Worm (Caenorhabditis elegans): Measurements from ENCODE around the gene ttr-36.

ttr-36 gene

DNA sequence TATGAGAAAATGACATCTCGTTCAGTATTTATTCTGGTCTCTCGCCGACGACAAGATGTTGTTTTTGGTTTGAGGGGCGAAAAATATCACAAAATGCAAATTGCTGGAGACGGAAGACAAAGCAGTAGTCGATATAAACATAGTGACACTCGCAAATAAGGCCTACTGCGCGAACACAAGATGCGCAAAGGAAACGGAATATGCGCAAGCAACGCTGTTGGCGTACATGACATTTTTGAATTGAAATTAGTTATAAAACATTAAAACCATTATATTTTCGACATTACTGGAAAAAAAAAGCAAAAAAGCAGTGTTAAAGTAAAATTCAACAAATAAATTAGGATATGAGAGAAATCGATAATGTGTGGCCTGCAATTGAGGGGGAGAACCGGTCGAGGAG lies 5.7 kb upstream of the ttr-36 start, which contains the start of gene cdf-1 (continued):
- no peak for TF ChIP-seq tbx-2 (tag; optimal IDR thresholded peaks at IDR 0.05)
- TF ChIP-seq pag-3 (tag; optimal IDR thresholded peaks at IDR 0.05; ENCODE audit: borderline replicate concordance, insufficient read depth): no peak
- peak; percentile 64 for TF ChIP-seq nhr-85 (tag)
- peak; percentile 14 to 51 for TF ChIP-seq lsy-2 (tag; optimal IDR thresholded peaks at IDR 0.05)
- TF ChIP-seq rnt-1 (tag; optimal IDR thresholded peaks at IDR 0.05): no peak

- no peak for TF ChIP-seq efl-1 (optimal IDR thresholded peaks at IDR 0.05)
- peak in 1 of 2 experiments; percentile 48 for TF ChIP-seq efl-1 (GFP tag; optimal IDR thresholded peaks at IDR 0.05 in 1 of 2)
- TF ChIP-seq blmp-1 (tag; optimal IDR thresholded peaks at IDR 0.05): peak; percentile 65
- TF ChIP-seq fkh-10 (GFP tag; optimal IDR thresholded peaks at IDR 0.05): no peak
Observed at ce11 chrX:6505662-6506061, 5.1 kb upstream of the ttr-36 start, which contains the start of gene glr-8. TSS of gene glr-8 (plus strand) at chrX:6505980.

DNA sequence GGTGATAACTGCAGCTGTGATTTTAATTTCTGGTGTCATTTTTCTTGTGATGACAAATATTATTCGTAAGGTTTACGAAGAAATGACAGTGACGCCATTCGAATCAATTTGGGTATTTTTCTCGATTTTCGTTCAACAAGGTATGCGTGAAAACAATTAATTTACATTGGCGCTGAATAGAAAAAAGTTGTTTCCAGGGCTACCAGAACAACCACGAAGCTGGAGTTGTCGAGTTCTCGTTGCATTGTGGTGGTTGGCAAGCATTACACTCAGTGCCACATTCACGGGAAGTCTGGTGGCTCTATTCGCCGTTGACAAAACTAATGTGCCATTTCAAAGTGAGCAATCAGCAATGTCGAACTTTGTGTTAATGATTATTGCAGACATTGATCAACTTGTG lies 3.0 kb upstream of the ttr-36 start:
- TF ChIP-seq nhr-11 (tag; optimal IDR thresholded peaks at IDR 0.05) (no peak), rnt-1 (tag; optimal IDR thresholded peaks at IDR 0.05) (peak; percentile 0)

DNA sequence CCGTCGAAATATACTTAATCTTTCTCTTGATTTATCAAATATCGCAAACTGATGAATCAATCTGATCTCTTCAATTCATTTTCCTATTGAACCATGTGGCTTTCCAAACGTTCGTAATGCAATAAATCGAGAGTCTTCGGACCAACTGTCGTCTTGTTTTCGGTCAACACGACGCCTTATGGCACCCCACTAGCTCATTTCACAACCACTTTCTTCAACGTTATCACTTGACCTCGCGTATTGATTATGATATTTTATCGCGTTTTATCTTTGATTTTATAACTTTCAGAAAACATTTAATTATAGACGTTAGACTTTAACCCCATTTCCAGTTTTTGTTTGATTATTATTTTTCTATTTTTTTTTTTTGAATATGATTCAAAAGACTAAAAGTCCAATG lies 914 bp upstream of the ttr-36 start:
- TF ChIP-seq sup-37 (GFP tag; optimal IDR thresholded peaks at IDR 0.05) (no peak), lsy-2 (tag; optimal IDR thresholded peaks at IDR 0.05) (peak in 1 of 2 experiments; percentile 14), nhr-71 (tag; optimal IDR thresholded peaks at IDR 0.05) (peak; percentile 65), ceh-88 (GFP tag; IDR thresholded peaks at IDR 0.05) (no peak), ceh-63 (GFP tag; optimal IDR thresholded peaks at IDR 0.05) (no peak), fos-1 (tag; optimal IDR thresholded peaks at IDR 0.05) (no peak), egl-13 (tag; optimal IDR thresholded peaks at IDR 0.05) (no peak), pqm-1 (tag; optimal IDR thresholded peaks at IDR 0.05) (no peak), aly-2 (tag; optimal IDR thresholded peaks at IDR 0.05) (no peak), vab-15 (tag; optimal IDR thresholded peaks at IDR 0.05) (no peak), unc-130 (tag; optimal IDR thresholded peaks at IDR 0.05) (peak; percentile 66), sox-4 (tag; optimal IDR thresholded peaks at IDR 0.05) (no peak), pag-3 (tag; optimal IDR thresholded peaks at IDR 0.05; ENCODE audit: borderline replicate concordance, insufficient read depth) (peak; percentile 16), F16B12.6 (tag; optimal IDR thresholded peaks at IDR 0.05) (no peak), nhr-237 (tag; optimal IDR thresholded peaks at IDR 0.05) (no peak), ztf-4 (tag; optimal IDR thresholded peaks at IDR 0.05) (peak; percentile 3), hpl-2 (GFP tag; optimal IDR thresholded peaks at IDR 0.05) (no peak), mdl-1 (tag; optimal IDR thresholded peaks at IDR 0.05) (no peak), lin-14 (GFP tag; optimal IDR thresholded peaks at IDR 0.05) (peak; percentile 72), rnt-1 (tag; optimal IDR thresholded peaks at IDR 0.05) (peak; percentile 47), snu-23 (GFP tag; optimal IDR thresholded peaks at IDR 0.05) (peak; percentile 24)

DNA sequence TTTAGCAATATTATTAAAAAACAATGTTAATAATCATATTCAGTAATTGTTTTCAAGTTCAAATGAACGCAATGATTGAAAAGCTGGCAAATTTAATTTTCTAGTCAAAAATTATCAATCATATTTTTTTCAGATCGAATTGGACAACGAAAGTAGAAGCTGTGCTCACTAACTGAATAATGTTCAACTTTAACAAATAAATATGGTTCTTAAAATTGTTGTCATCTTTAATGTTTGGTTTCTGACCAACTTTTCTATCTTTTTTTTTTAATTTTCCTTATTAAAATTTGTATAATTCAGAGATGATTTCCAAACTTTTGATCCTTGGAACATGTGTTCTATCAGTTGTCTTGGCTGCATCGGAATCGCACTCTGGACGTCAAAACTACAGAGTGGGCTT lies 1.3 kb downstream of the ttr-36 start, which contains the start of gene ttr-35:
Gene ttr-35 (plus strand): TSS at position 301 of the 400 bp plus-strand sequence.
- no peak for TF ChIP-seq F16B12.6 (tag; optimal IDR thresholded peaks at IDR 0.05)
- TF ChIP-seq skn-1 (tag; optimal IDR thresholded peaks at IDR 0.05): no peak
- no peak for TF ChIP-seq ets-5 (GFP tag; IDR thresholded peaks at IDR 0.05)
- no peak for TF ChIP-seq tbx-2 (tag; optimal IDR thresholded peaks at IDR 0.05)
- TF ChIP-seq mef-2 (tag; optimal IDR thresholded peaks at IDR 0.05): no peak
- no peak for TF ChIP-seq ceh-88 (GFP tag; IDR thresholded peaks at IDR 0.05)
- no peak for TF ChIP-seq nhr-237 (tag; optimal IDR thresholded peaks at IDR 0.05)
- no peak for TF ChIP-seq alr-1 (tag; optimal IDR thresholded peaks at IDR 0.05; ENCODE audit: borderline replicate concordance)
- TF ChIP-seq nhr-47 (tag; optimal IDR thresholded peaks at IDR 0.05): no peak
- no peak for TF ChIP-seq unc-30 (tag; optimal IDR thresholded peaks at IDR 0.05)
- no peak for TF ChIP-seq sptf-1 (tag; optimal IDR thresholded peaks at IDR 0.05)
- TF ChIP-seq pag-3 (tag; optimal IDR thresholded peaks at IDR 0.05; ENCODE audit: borderline replicate concordance, insufficient read depth): no peak
